Worm (Caenorhabditis elegans) whole organism, L1 larva: ENCODE measurements around the gene ceh-14.

Source experiments
- C34B4.2 ChIP-seq: sonication (generic microtip); optimal IDR thresholded peaks from 2 replicates; lab custom pipeline; 2017; ENCODE audit warnings: mild to moderate bottlenecking, missing genetic modification characterization, missing compliant biosample characterization
- ceh-82 ChIP-seq, 3 experiments: fragments of 150-350 bp in 1 of 3; sonication (generic microtip) in 2 of 3; optimal IDR thresholded peaks; 2 replicates each; lab custom pipeline; 2014 to 2017; ENCODE audit warnings: missing biosample characterization in 3 of 3, missing genetic modification characterization in 3 of 3
- ces-1 ChIP-seq: fragments of 150-350 bp; optimal IDR thresholded peaks from 2 replicates; lab custom pipeline; 2014; ENCODE audit warnings: missing biosample characterization, missing genetic modification reagents, missing genetic modification characterization
- elt-3 ChIP-seq, 6 experiments: fragments of 150-350 bp in 1 of 6; sonication (generic microtip); optimal IDR thresholded peaks; 2 replicates each; lab custom pipeline; 2017 to 2018; ENCODE audit warnings: missing biosample characterization in 6 of 6, missing genetic modification characterization in 6 of 6, inconsistent platforms in 1 of 6
- fkh-8 ChIP-seq: sonication (generic microtip); optimal IDR thresholded peaks from 2 replicates; lab custom pipeline; 2016; ENCODE audit warnings: mild to moderate bottlenecking, missing genetic modification characterization, missing compliant biosample characterization
- irx-1 ChIP-seq: sonication (generic microtip); optimal IDR thresholded peaks from 2 replicates; lab custom pipeline; 2016; ENCODE audit warnings: missing genetic modification characterization, missing compliant biosample characterization
- lsy-2 ChIP-seq, 2 experiments: fragments of 150-350 bp; optimal IDR thresholded peaks; 2 replicates each; lab custom pipeline; 2014; ENCODE audit warnings: missing biosample characterization in 2 of 2, missing genetic modification characterization in 2 of 2
- mdl-1 ChIP-seq, 2 experiments: fragments of 150-350 bp; optimal IDR thresholded peaks; 2 replicates each; lab custom pipeline; 2014 to 2017; ENCODE audit warnings: missing biosample characterization in 2 of 2, missing genetic modification characterization in 2 of 2, inconsistent platforms in 1 of 2

ce11 chrX:7572057-7572456 lies 39.5 kb upstream of the ceh-14 start, which contains the start of gene pcyt-1:
- TF ChIP-seq C34B4.2: no peak
- no peak for TF ChIP-seq elt-3 (tag; optimal IDR thresholded peaks at IDR 0.05; lab: Kevin White, UChicago)
- TF ChIP-seq mdl-1 (tag; optimal IDR thresholded peaks at IDR 0.05; lab: Kevin White, UChicago): no peak
- TF ChIP-seq ces-1 (GFP tag; lab: Kevin White, UChicago): no peak
- no peak for TF ChIP-seq lsy-2 (tag; optimal IDR thresholded peaks at IDR 0.05; lab: Kevin White, UChicago)
- TF ChIP-seq fkh-8 (tag; lab: Kevin White, UChicago): no peak
- no peak for TF ChIP-seq irx-1 (tag; lab: Kevin White, UChicago)
- no peak for TF ChIP-seq ceh-82 (tag; optimal IDR thresholded peaks at IDR 0.05; lab: Kevin White, UChicago)
